Worm (Caenorhabditis elegans) whole organism, L1 larva: ENCODE measurements around the gene ttc-4.
A peak's percentile ranks its signal among the peaks of the same experiment; 100 is the strongest.

Experiments used
- C16A3.4 ChIP-seq: fragments of 150-350 bp; optimal IDR thresholded peaks from 2 replicates; lab custom pipeline; 2014; ENCODE audit warnings: missing biosample characterization, missing genetic modification characterization
- F16B12.6 ChIP-seq: fragments of 150-350 bp; optimal IDR thresholded peaks from 2 replicates; lab custom pipeline; 2014; ENCODE audit warnings: missing biosample characterization, missing genetic modification characterization
- aha-1 ChIP-seq: fragments of 150-350 bp; optimal IDR thresholded peaks from 2 replicates; lab custom pipeline; 2014; ENCODE audit warnings: missing biosample characterization, missing genetic modification characterization
- blmp-1 ChIP-seq: fragments of 150-350 bp; optimal IDR thresholded peaks from 2 replicates; lab custom pipeline; 2014; ENCODE audit warnings: missing biosample characterization, missing genetic modification characterization
- ceh-63 ChIP-seq: fragments of 200-800 bp; sonication (Bioruptor generic); optimal IDR thresholded peaks from 2 replicates; lab custom pipeline; 2018; ENCODE audit warnings: mild to moderate bottlenecking, missing genetic modification characterization, missing compliant biosample characterization
- ceh-82 ChIP-seq, 3 experiments: fragments of 150-350 bp in 1 of 3; sonication (generic microtip) in 2 of 3; optimal IDR thresholded peaks; 2 replicates each; lab custom pipeline; 2014 to 2017; ENCODE audit warnings: missing biosample characterization in 3 of 3, missing genetic modification characterization in 3 of 3
- dpl-1 ChIP-seq, 3 experiments: fragments of 150-350 bp in 2 of 3; sonication (generic microtip) in 1 of 3; optimal IDR thresholded peaks; 2 replicates each; lab custom pipeline; 2014 to 2017; ENCODE audit warnings: missing biosample characterization in 3 of 3, missing genetic modification characterization in 3 of 3, missing genetic modification reagents in 3 of 3
- efl-1 ChIP-seq, 4 experiments: fragments of 150-350 bp; optimal IDR thresholded peaks in 3 of 4; peaks in 1 of 4; 1 replicate in 1 of 4; 2 replicates in 3 of 4; lab custom pipeline; 2014; ENCODE audit warnings: missing biosample characterization in 2 of 4, missing genetic modification characterization in 2 of 4, missing genetic modification reagents in 2 of 4
- efl-3 ChIP-seq: fragments of 200-800 bp; sonication (Bioruptor generic); optimal IDR thresholded peaks from 2 replicates; lab custom pipeline; 2018; ENCODE audit warnings: mild to moderate bottlenecking, missing genetic modification characterization, missing compliant biosample characterization
- egl-27 ChIP-seq, 2 experiments: fragments of 150-350 bp in 1 of 2; sonication (generic microtip); optimal IDR thresholded peaks; 3 replicates each; lab custom pipeline; 2017 to 2018; ENCODE audit warnings: missing biosample characterization in 2 of 2, missing genetic modification characterization in 2 of 2, missing genetic modification reagents in 2 of 2
- elt-2 ChIP-seq: sonication (generic microtip); optimal IDR thresholded peaks from 2 replicates; lab custom pipeline; 2016; ENCODE audit warnings: missing genetic modification characterization, mild to moderate bottlenecking, inconsistent platforms, missing compliant biosample characterization, missing genetic modification reagents
- elt-3 ChIP-seq, 6 experiments: fragments of 150-350 bp in 1 of 6; sonication (generic microtip); optimal IDR thresholded peaks; 2 replicates each; lab custom pipeline; 2017 to 2018; ENCODE audit warnings: missing biosample characterization in 6 of 6, missing genetic modification characterization in 6 of 6, inconsistent platforms in 1 of 6
- fkh-8 ChIP-seq: sonication (generic microtip); optimal IDR thresholded peaks from 2 replicates; lab custom pipeline; 2016; ENCODE audit warnings: mild to moderate bottlenecking, missing genetic modification characterization, missing compliant biosample characterization
- hlh-17 ChIP-seq: fragments of 200-800 bp; sonication (Bioruptor generic); optimal IDR thresholded peaks from 2 replicates; lab custom pipeline; 2018; ENCODE audit warnings: missing genetic modification characterization, mild to moderate bottlenecking, missing compliant biosample characterization, moderate library complexity, borderline replicate concordance
- hpl-2 ChIP-seq: fragments of 150-350 bp; optimal IDR thresholded peaks from 2 replicates; lab custom pipeline; 2014; ENCODE audit warnings: missing biosample characterization, missing genetic modification reagents, missing genetic modification characterization
- irx-1 ChIP-seq: sonication (generic microtip); optimal IDR thresholded peaks from 2 replicates; lab custom pipeline; 2016; ENCODE audit warnings: missing genetic modification characterization, missing compliant biosample characterization
- isw-1 ChIP-seq: fragments of 200-800 bp; sonication (Bioruptor generic); IDR thresholded peaks from 2 replicates; pipeline ENCODE4 v1.3.6; 2022; ENCODE audit warnings: missing genetic modification characterization, missing compliant biosample characterization
- lin-14 ChIP-seq: fragments of 200-800 bp; sonication (Bioruptor generic); optimal IDR thresholded peaks from 2 replicates; lab custom pipeline; 2018; ENCODE audit warnings: mild to moderate bottlenecking, missing genetic modification characterization, moderate library complexity, missing compliant biosample characterization
- lin-15B ChIP-seq: fragments of 150-350 bp; sonication (generic microtip); optimal IDR thresholded peaks from 3 replicates; lab custom pipeline; 2014; ENCODE audit warnings: missing biosample characterization, missing genetic modification characterization
- lin-35 ChIP-seq, 2 experiments: fragments of 150-350 bp; optimal IDR thresholded peaks; 2 replicates each; lab custom pipeline; 2014; ENCODE audit warnings: missing biosample characterization in 2 of 2, missing genetic modification characterization in 2 of 2, missing genetic modification reagents in 2 of 2
- lir-3 ChIP-seq: sonication (generic microtip); optimal IDR thresholded peaks from 2 replicates; lab custom pipeline; 2016; ENCODE audit warnings: mild to moderate bottlenecking, missing genetic modification characterization, moderate library complexity, missing compliant biosample characterization; ENCODE audit not compliant: poor library complexity
- lsy-2 ChIP-seq, 2 experiments: fragments of 150-350 bp; optimal IDR thresholded peaks; 2 replicates each; lab custom pipeline; 2014; ENCODE audit warnings: missing biosample characterization in 2 of 2, missing genetic modification characterization in 2 of 2
- mdl-1 ChIP-seq, 2 experiments: fragments of 150-350 bp; optimal IDR thresholded peaks; 2 replicates each; lab custom pipeline; 2014 to 2017; ENCODE audit warnings: missing biosample characterization in 2 of 2, missing genetic modification characterization in 2 of 2, inconsistent platforms in 1 of 2
- mep-1 ChIP-seq: fragments of 150-350 bp; optimal IDR thresholded peaks from 2 replicates; lab custom pipeline; 2014; ENCODE audit warnings: missing biosample characterization, missing genetic modification characterization
- nhr-11 ChIP-seq: fragments of 150-350 bp; optimal IDR thresholded peaks from 2 replicates; lab custom pipeline; 2014; ENCODE audit warnings: missing biosample characterization, missing genetic modification characterization
- nhr-12 ChIP-seq: sonication (generic microtip); optimal IDR thresholded peaks from 2 replicates; lab custom pipeline; 2017; ENCODE audit warnings: missing biosample characterization, missing genetic modification characterization
- nhr-20 ChIP-seq: sonication (generic microtip); optimal IDR thresholded peaks from 2 replicates; lab custom pipeline; 2016; ENCODE audit warnings: mild to moderate bottlenecking, missing genetic modification characterization, missing compliant biosample characterization
- nhr-28 ChIP-seq: fragments of 150-350 bp; optimal IDR thresholded peaks from 2 replicates; lab custom pipeline; 2014; ENCODE audit warnings: missing biosample characterization, missing genetic modification characterization
- nhr-47 ChIP-seq: sonication (generic microtip); optimal IDR thresholded peaks from 2 replicates; lab custom pipeline; 2016; ENCODE audit warnings: mild to moderate bottlenecking, missing genetic modification characterization, moderate library complexity, missing compliant biosample characterization
- nhr-71 ChIP-seq: sonication (generic microtip); optimal IDR thresholded peaks from 2 replicates; lab custom pipeline; 2016; ENCODE audit warnings: mild to moderate bottlenecking, missing genetic modification characterization, moderate library complexity, missing compliant biosample characterization
- nhr-77 ChIP-seq: fragments of 150-350 bp; optimal IDR thresholded peaks from 2 replicates; lab custom pipeline; 2014; ENCODE audit warnings: missing biosample characterization, missing genetic modification characterization
- nhr-85 ChIP-seq: sonication (generic microtip); peaks from one replicate; lab custom pipeline; 2016; ENCODE audit warnings: missing genetic modification characterization, inconsistent platforms, missing compliant biosample characterization
- nhr-90 ChIP-seq: sonication (generic microtip); optimal IDR thresholded peaks from 2 replicates; lab custom pipeline; 2016; ENCODE audit warnings: mild to moderate bottlenecking, missing genetic modification characterization, missing compliant biosample characterization; ENCODE audit not compliant: poor library complexity
- rnt-1 ChIP-seq: sonication (generic microtip); optimal IDR thresholded peaks from 2 replicates; lab custom pipeline; 2016; ENCODE audit warnings: mild to moderate bottlenecking, missing genetic modification characterization, moderate library complexity, missing compliant biosample characterization
- skn-1 ChIP-seq: fragments of 150-350 bp; optimal IDR thresholded peaks from 2 replicates; lab custom pipeline; 2014; ENCODE audit warnings: missing biosample characterization, missing genetic modification characterization
- snpc-4 ChIP-seq: fragments of 150-350 bp; optimal IDR thresholded peaks from 2 replicates; lab custom pipeline; 2014; ENCODE audit warnings: missing biosample characterization, missing genetic modification characterization
- snu-23 ChIP-seq: sonication (generic microtip); optimal IDR thresholded peaks from 2 replicates; lab custom pipeline; 2016; ENCODE audit warnings: missing genetic modification characterization, missing compliant biosample characterization
- sup-37 ChIP-seq: fragments of 200-800 bp; sonication (Bioruptor generic); optimal IDR thresholded peaks from 2 replicates; lab custom pipeline; 2018; ENCODE audit warnings: mild to moderate bottlenecking, missing genetic modification characterization, missing compliant biosample characterization
- swsn-7 ChIP-seq: sonication (generic microtip); optimal IDR thresholded peaks from 2 replicates; lab custom pipeline; 2016; ENCODE audit warnings: missing genetic modification characterization, missing compliant biosample characterization
- tbx-2 ChIP-seq: sonication (generic microtip); optimal IDR thresholded peaks from 2 replicates; lab custom pipeline; 2016; ENCODE audit warnings: missing genetic modification characterization, missing compliant biosample characterization
- unc-130 ChIP-seq: fragments of 150-350 bp; optimal IDR thresholded peaks from 2 replicates; lab custom pipeline; 2017; ENCODE audit warnings: missing biosample characterization, missing genetic modification characterization, inconsistent platforms
- xbp-1 ChIP-seq: sonication (generic microtip); optimal IDR thresholded peaks from 2 replicates; lab custom pipeline; 2016; ENCODE audit warnings: missing genetic modification characterization, missing compliant biosample characterization
- zag-1 ChIP-seq: fragments of 150-350 bp; optimal IDR thresholded peaks from 2 replicates; lab custom pipeline; 2014; ENCODE audit warnings: missing biosample characterization, missing genetic modification characterization
- zip-4 ChIP-seq: fragments of 200-800 bp; sonication (Bioruptor generic); optimal IDR thresholded peaks from 2 replicates; lab custom pipeline; 2018; ENCODE audit warnings: mild to moderate bottlenecking, missing genetic modification characterization, moderate library complexity, missing compliant biosample characterization

ttc-4 gene

DNA sequence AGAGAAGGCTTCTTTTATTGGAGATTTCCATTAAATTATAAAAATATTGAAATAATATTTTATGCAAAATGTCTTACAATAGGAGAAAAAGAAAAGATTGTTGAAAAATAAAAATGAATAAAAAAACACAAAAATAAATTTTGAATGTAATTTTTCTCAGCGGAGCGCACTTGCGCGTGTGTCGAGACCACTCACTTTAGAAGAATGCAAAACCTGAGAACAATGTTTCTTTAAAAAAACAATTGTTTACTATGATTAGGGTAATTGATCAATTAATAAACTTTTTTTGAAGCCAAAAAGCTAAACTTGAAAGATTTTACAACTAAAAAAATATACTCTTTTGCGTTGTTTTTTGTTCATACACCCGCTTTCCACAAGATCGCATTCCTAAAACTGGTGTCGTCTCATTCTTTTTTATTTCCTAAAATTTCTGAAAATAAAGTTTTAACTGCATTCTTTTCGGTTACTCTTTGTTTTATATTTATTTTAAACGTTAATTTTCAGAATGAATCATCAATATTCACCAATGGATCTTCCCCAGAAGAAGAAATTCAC, at the start of gene ttc-4:
TSS of gene ttc-4 (plus strand) at position 505 of the 555 bp plus-strand sequence.
- peak in 2 of 3 experiments; percentile 1 for TF ChIP-seq ceh-82 (tag; optimal IDR thresholded peaks at IDR 0.05; lab: Kevin White, UChicago)
- TF ChIP-seq dpl-1 (GFP tag; optimal IDR thresholded peaks at IDR 0.05; lab: Kevin White, UChicago), result peak; percentile 11 to 67 (median 41)
- TF ChIP-seq aha-1 (tag; lab: Kevin White, UChicago), result no peak
- no peak for TF ChIP-seq hpl-2 (GFP tag; lab: Kevin White, UChicago)
- TF ChIP-seq F16B12.6 (tag; lab: Kevin White, UChicago), result peak; percentile 12
- no peak for TF ChIP-seq nhr-11
- TF ChIP-seq xbp-1 (tag; lab: Kevin White, UChicago), result peak; percentile 33
- TF ChIP-seq sup-37 (GFP tag; lab: Kevin White, UChicago), result no peak
- peak; percentile 43 for TF ChIP-seq nhr-47 (tag; lab: Kevin White, UChicago)
- peak; percentile 43 for TF ChIP-seq nhr-20 (tag; lab: Kevin White, UChicago)
- peak; percentile 50 to 59 for TF ChIP-seq efl-1 (optimal IDR thresholded peaks at IDR 0.05; lab: Kevin White, UChicago)
- peak; percentile 1 to 58 for TF ChIP-seq efl-1 (GFP tag; optimal IDR thresholded peaks at IDR 0.05 in 1 of 2; lab: Kevin White, UChicago)
- TF ChIP-seq isw-1 (GFP tag; lab: Robert Waterston, UW), result peak; percentile 28; the same call in 1 of the 2 replicates
- peak; percentile 26 for TF ChIP-seq nhr-90
- no peak for TF ChIP-seq zag-1
- TF ChIP-seq hlh-17, result no peak
- peak; percentile 23 for TF ChIP-seq tbx-2
- TF ChIP-seq lin-14, result peak; percentile 51
- TF ChIP-seq nhr-12 (tag; lab: Kevin White, UChicago), result no peak
- peak; percentile 17 for TF ChIP-seq irx-1 (tag; lab: Kevin White, UChicago)
- TF ChIP-seq snpc-4 (tag; lab: Kevin White, UChicago), result peak; percentile 15
- TF ChIP-seq nhr-28, result no peak
- peak; percentile 48 for TF ChIP-seq skn-1 (tag; lab: Kevin White, UChicago)
- TF ChIP-seq elt-3 (tag; optimal IDR thresholded peaks at IDR 0.05; lab: Kevin White, UChicago), result peak in 1 of 6 experiments; percentile 21
- TF ChIP-seq egl-27 (tag; optimal IDR thresholded peaks at IDR 0.05; lab: Kevin White, UChicago), result no peak
- TF ChIP-seq lir-3 (tag; lab: Kevin White, UChicago), result peak; percentile 63
- peak; percentile 28 for TF ChIP-seq blmp-1 (tag; lab: Kevin White, UChicago)
- TF ChIP-seq fkh-8 (tag; lab: Kevin White, UChicago), result peak; percentile 45
- TF ChIP-seq nhr-77 (tag; lab: Kevin White, UChicago), result peak; percentile 34
- peak; percentile 49 for TF ChIP-seq snu-23 (GFP tag; lab: Kevin White, UChicago)
- TF ChIP-seq elt-2, result peak; percentile 8
- TF ChIP-seq zip-4 (GFP tag; lab: Kevin White, UChicago), result no peak
- peak; percentile 48 for TF ChIP-seq lin-15B (tag; lab: Kevin White, UChicago)
- no peak for TF ChIP-seq mdl-1 (tag; optimal IDR thresholded peaks at IDR 0.05; lab: Kevin White, UChicago)
- peak; percentile 36 for TF ChIP-seq mep-1 (tag; lab: Kevin White, UChicago)
- peak; percentile 41 to 73 for TF ChIP-seq lin-35 (GFP tag; optimal IDR thresholded peaks at IDR 0.05; lab: Kevin White, UChicago)
- peak; percentile 69 for TF ChIP-seq nhr-85 (tag; lab: Kevin White, UChicago)
- TF ChIP-seq C16A3.4 (tag; lab: Kevin White, UChicago), result peak; percentile 76
- TF ChIP-seq nhr-71 (tag; lab: Kevin White, UChicago), result peak; percentile 61
- TF ChIP-seq unc-130 (tag; lab: Kevin White, UChicago), result peak; percentile 40
- TF ChIP-seq lsy-2 (tag; optimal IDR thresholded peaks at IDR 0.05; lab: Kevin White, UChicago), result peak; percentile 5 to 82
- no peak for TF ChIP-seq ceh-63 (GFP tag; lab: Kevin White, UChicago)
- no peak for TF ChIP-seq swsn-7
- TF ChIP-seq efl-3 (GFP tag; lab: Kevin White, UChicago), result no peak
- peak; percentile 19 for TF ChIP-seq rnt-1 (tag; lab: Kevin White, UChicago)
